Worm (Caenorhabditis elegans) whole organism, mixed stage, embryonic: ENCODE data around the gene cpna-2.

Experiments used
- M03D4.4 ChIP-seq: sonication (generic microtip); optimal IDR thresholded peaks from 2 replicates; lab custom pipeline; 2017; ENCODE audit warnings: mild to moderate bottlenecking, missing genetic modification characterization, missing compliant biosample characterization
- bed-3 ChIP-seq: fragments of 200-800 bp; sonication (Bioruptor generic); optimal IDR thresholded peaks from 3 replicates; lab custom pipeline; 2018; ENCODE audit warnings: mild to moderate bottlenecking, missing genetic modification characterization, moderate library complexity, missing compliant biosample characterization
- blmp-1 ChIP-seq: fragments of 150-350 bp; optimal IDR thresholded peaks from 2 replicates; lab custom pipeline; 2014; ENCODE audit warnings: missing biosample characterization, missing genetic modification characterization
- ceh-39 ChIP-seq: fragments of 150-350 bp; optimal IDR thresholded peaks from 2 replicates; lab custom pipeline; 2014; ENCODE audit warnings: missing biosample characterization, missing genetic modification characterization
- ceh-43 ChIP-seq: fragments of 200-800 bp; sonication (Bioruptor generic); optimal IDR thresholded peaks from 2 replicates; lab custom pipeline; 2018; ENCODE audit warnings: mild to moderate bottlenecking, missing genetic modification characterization, moderate library complexity, missing compliant biosample characterization
- ceh-83 ChIP-seq: fragments of 200-800 bp; sonication (Bioruptor generic); optimal IDR thresholded peaks from 2 replicates; lab custom pipeline; 2018; ENCODE audit warnings: mild to moderate bottlenecking, missing genetic modification characterization, missing compliant biosample characterization
- ces-1 ChIP-seq: fragments of 150-350 bp; optimal IDR thresholded peaks from 2 replicates; lab custom pipeline; 2014; ENCODE audit warnings: missing biosample characterization, missing genetic modification reagents, missing genetic modification characterization
- cnd-1 ChIP-seq: fragments of 200-800 bp; sonication (Bioruptor generic); optimal IDR thresholded peaks from 2 replicates; lab custom pipeline; 2018; ENCODE audit warnings: mild to moderate bottlenecking, missing genetic modification characterization, missing compliant biosample characterization
- drap-1 ChIP-seq: fragments of 200-800 bp; sonication (Bioruptor generic); optimal IDR thresholded peaks from 3 replicates; lab custom pipeline; 2018; ENCODE audit warnings: mild to moderate bottlenecking, missing genetic modification characterization, missing compliant biosample characterization
- elt-1 ChIP-seq: sonication (generic microtip); optimal IDR thresholded peaks from 2 replicates; lab custom pipeline; 2017; ENCODE audit warnings: missing genetic modification characterization, mild to moderate bottlenecking, missing compliant biosample characterization, antibody characterized with exemption, moderate library complexity, borderline replicate concordance; ENCODE audit not compliant: insufficient read depth
- flh-1 ChIP-seq: fragments of 200-800 bp; sonication (Bioruptor generic); optimal IDR thresholded peaks from 2 replicates; lab custom pipeline; 2018; ENCODE audit warnings: mild to moderate bottlenecking, missing genetic modification characterization, moderate library complexity, missing compliant biosample characterization
- ham-2 ChIP-seq: fragments of 200-800 bp; sonication (Bioruptor generic); optimal IDR thresholded peaks from 2 replicates; lab custom pipeline; 2018; ENCODE audit warnings: mild to moderate bottlenecking, missing genetic modification characterization, missing compliant biosample characterization
- hlh-1 ChIP-seq: fragments of 150-350 bp; optimal IDR thresholded peaks from 2 replicates; lab custom pipeline; 2014; ENCODE audit warnings: missing biosample characterization, missing genetic modification reagents, missing genetic modification characterization
- lin-13 ChIP-seq: fragments of 150-350 bp; optimal IDR thresholded peaks from 2 replicates; lab custom pipeline; 2014; ENCODE audit warnings: missing biosample characterization, missing genetic modification characterization
- lin-32 ChIP-seq: fragments of 200-800 bp; sonication (Bioruptor generic); optimal IDR thresholded peaks from 2 replicates; lab custom pipeline; 2018; ENCODE audit warnings: mild to moderate bottlenecking, missing genetic modification characterization, missing compliant biosample characterization
- mab-5 ChIP-seq: fragments of 150-350 bp; optimal IDR thresholded peaks from 2 replicates; lab custom pipeline; 2014; ENCODE audit warnings: missing biosample characterization, missing genetic modification characterization
- mep-1 ChIP-seq: fragments of 150-350 bp; optimal IDR thresholded peaks from 2 replicates; lab custom pipeline; 2017; ENCODE audit warnings: missing biosample characterization, missing genetic modification reagents, missing genetic modification characterization, inconsistent platforms
- mls-2 ChIP-seq: sonication (generic microtip); optimal IDR thresholded peaks from 2 replicates; lab custom pipeline; 2016; ENCODE audit warnings: mild to moderate bottlenecking, missing genetic modification characterization, moderate library complexity, missing compliant biosample characterization
- nhr-12 ChIP-seq: fragments of 150-350 bp; optimal IDR thresholded peaks from 2 replicates; lab custom pipeline; 2014; ENCODE audit warnings: missing biosample characterization, missing genetic modification characterization
- nhr-2 ChIP-seq: fragments of 150-350 bp; optimal IDR thresholded peaks from 2 replicates; lab custom pipeline; 2014; ENCODE audit warnings: missing biosample characterization, missing genetic modification characterization
- nhr-237 ChIP-seq: fragments of 150-350 bp; optimal IDR thresholded peaks from 2 replicates; lab custom pipeline; 2014; ENCODE audit warnings: missing biosample characterization, missing genetic modification characterization
- nhr-28 ChIP-seq: fragments of 150-350 bp; optimal IDR thresholded peaks from 2 replicates; lab custom pipeline; 2014; ENCODE audit warnings: missing biosample characterization, missing genetic modification characterization
- nhr-76 ChIP-seq: sonication (generic microtip); optimal IDR thresholded peaks from 2 replicates; lab custom pipeline; 2017; ENCODE audit warnings: missing biosample characterization, missing genetic modification characterization
- sem-2 ChIP-seq: fragments of 200-800 bp; sonication (Bioruptor generic); optimal IDR thresholded peaks from 2 replicates; lab custom pipeline; 2018; ENCODE audit warnings: mild to moderate bottlenecking, missing genetic modification characterization, missing compliant biosample characterization
- snpc-4 ChIP-seq: fragments of 150-350 bp; optimal IDR thresholded peaks from 2 replicates; lab custom pipeline; 2014; ENCODE audit warnings: missing biosample characterization, missing genetic modification characterization
- sptf-1 ChIP-seq: sonication (generic microtip); optimal IDR thresholded peaks from 2 replicates; lab custom pipeline; 2017; ENCODE audit warnings: mild to moderate bottlenecking, missing genetic modification characterization, moderate library complexity, missing compliant biosample characterization
- tbx-8 ChIP-seq: fragments of 200-800 bp; sonication (Bioruptor generic); optimal IDR thresholded peaks from 2 replicates; lab custom pipeline; 2018; ENCODE audit warnings: mild to moderate bottlenecking, missing genetic modification characterization, moderate library complexity, missing compliant biosample characterization
- unc-120 ChIP-seq: sonication (generic microtip); optimal IDR thresholded peaks from 2 replicates; lab custom pipeline; 2017; ENCODE audit warnings: missing genetic modification characterization, missing compliant biosample characterization; ENCODE audit not compliant: poor library complexity, severe bottlenecking
- unc-39 ChIP-seq: fragments of 150-350 bp; optimal IDR thresholded peaks from 2 replicates; lab custom pipeline; 2014; ENCODE audit warnings: missing biosample characterization, missing genetic modification characterization
- unc-62 ChIP-seq: fragments of 150-350 bp; optimal IDR thresholded peaks from 2 replicates; lab custom pipeline; 2014; ENCODE audit warnings: missing biosample characterization, missing genetic modification reagents, missing genetic modification characterization
- zip-8 ChIP-seq: fragments of 150-350 bp; optimal IDR thresholded peaks from 2 replicates; lab custom pipeline; 2014; ENCODE audit warnings: missing biosample characterization, missing genetic modification characterization
- ztf-11 ChIP-seq: fragments of 150-350 bp; optimal IDR thresholded peaks from 2 replicates; lab custom pipeline; 2014; ENCODE audit warnings: missing biosample characterization, missing genetic modification characterization

cpna-2 gene

ce11 chrII:7722784-7723183, 1.9 kb upstream of the cpna-2 start:
- TF ChIP-seq unc-120 (tag; lab: Kevin White, UChicago) (peak; percentile 81), unc-62 (GFP tag; lab: Kevin White, UChicago) (peak; percentile 49), elt-1 (no peak), hlh-1 (peak; percentile 90)
- TF ChIP-seq, all 35 proteins: peak for 3

- TF ChIP-seq ceh-83 (GFP tag; lab: Kevin White, UChicago) (no peak), unc-62 (GFP tag; lab: Kevin White, UChicago) (no peak), ztf-11 (no peak), lin-13 (no peak), hlh-1 (no peak), ces-1 (no peak), mab-5 (tag; lab: Kevin White, UChicago) (no peak), M03D4.4 (tag; lab: Kevin White, UChicago) (no peak), ceh-39 (tag; lab: Kevin White, UChicago) (no peak), sptf-1 (tag; lab: Kevin White, UChicago) (no peak), lin-32 (GFP tag; lab: Kevin White, UChicago) (no peak), unc-39 (tag; lab: Kevin White, UChicago) (no peak), sem-2 (GFP tag; lab: Kevin White, UChicago) (no peak), zip-8 (tag; lab: Kevin White, UChicago) (no peak), cnd-1 (tag; lab: Kevin White, UChicago) (no peak), mep-1 (no peak), mls-2 (no peak), ceh-43 (GFP tag; lab: Kevin White, UChicago) (no peak), nhr-2 (no peak)
- TF ChIP-seq, all 35 proteins: peak for 0
Measured at ce11 chrII:7736725-7737124, 12.0 kb downstream of the cpna-2 start.

- TF ChIP-seq tbx-8 (GFP tag; lab: Kevin White, UChicago) (no peak), cnd-1 (tag; lab: Kevin White, UChicago) (no peak), nhr-76 (tag; lab: Kevin White, UChicago) (no peak), snpc-4 (no peak), lin-13 (no peak), nhr-237 (no peak), bed-3 (GFP tag; lab: Kevin White, UChicago) (no peak), elt-1 (no peak), ceh-43 (GFP tag; lab: Kevin White, UChicago) (no peak), mab-5 (tag; lab: Kevin White, UChicago) (no peak), M03D4.4 (tag; lab: Kevin White, UChicago) (no peak), zip-8 (tag; lab: Kevin White, UChicago) (no peak), hlh-1 (no peak), ztf-11 (no peak), unc-39 (tag; lab: Kevin White, UChicago) (no peak), ham-2 (no peak), blmp-1 (tag; lab: Kevin White, UChicago) (no peak), nhr-28 (no peak), nhr-12 (tag; lab: Kevin White, UChicago) (no peak), unc-120 (tag; lab: Kevin White, UChicago) (no peak)
Measured at ce11 chrII:7753500-7753899, 28.8 kb downstream of the cpna-2 start, which contains the start of gene trx-1. Gene trx-1 (minus strand): TSS chrII:7753600.

ce11 chrII:7755116-7755571, 30.4 kb downstream of the cpna-2 start, which contains the start of the genes B0228.6 and B0228.1:
Gene B0228.6 (minus strand): TSS chrII:7755166.
Gene B0228.1 (plus strand): TSS chrII:7755343.
- no peak for TF ChIP-seq ceh-43 (GFP tag; lab: Kevin White, UChicago)
- peak; percentile 55 for TF ChIP-seq ceh-39 (tag; lab: Kevin White, UChicago)
- no peak for TF ChIP-seq ces-1
- TF ChIP-seq nhr-2, result no peak
- TF ChIP-seq drap-1 (GFP tag; lab: Kevin White, UChicago), result no peak
- TF ChIP-seq unc-120 (tag; lab: Kevin White, UChicago), result peak; percentile 50

ce11 chrII:7756810-7757209, 32.1 kb downstream of the cpna-2 start:
- TF ChIP-seq hlh-1 (peak; percentile 36), nhr-237 (no peak), tbx-8 (GFP tag; lab: Kevin White, UChicago) (no peak), mab-5 (tag; lab: Kevin White, UChicago) (no peak), blmp-1 (tag; lab: Kevin White, UChicago) (no peak), sptf-1 (tag; lab: Kevin White, UChicago) (no peak), flh-1 (GFP tag; lab: Kevin White, UChicago) (peak; percentile 18), snpc-4 (no peak), drap-1 (GFP tag; lab: Kevin White, UChicago) (peak; percentile 48), ham-2 (no peak), bed-3 (GFP tag; lab: Kevin White, UChicago) (peak; percentile 8), M03D4.4 (tag; lab: Kevin White, UChicago) (peak; percentile 29), unc-62 (GFP tag; lab: Kevin White, UChicago) (peak; percentile 1), ceh-83 (GFP tag; lab: Kevin White, UChicago) (peak; percentile 66)
